Worm (Caenorhabditis elegans) whole organism, L2 larva: ENCODE results near the gene vha-2.

Experiments
- ceh-82 ChIP-seq: fragments of 150-350 bp; optimal IDR thresholded peaks from 2 replicates; lab custom pipeline; 2014; ENCODE audit warnings: missing biosample characterization, missing genetic modification characterization
- egl-27 ChIP-seq: sonication (generic microtip); optimal IDR thresholded peaks from 3 replicates; lab custom pipeline; 2017; ENCODE audit warnings: missing biosample characterization, missing genetic modification reagents, missing genetic modification characterization
- elt-1 ChIP-seq: fragments of 150-350 bp; optimal IDR thresholded peaks from 2 replicates; lab custom pipeline; 2014; ENCODE audit warnings: missing biosample characterization, missing genetic modification characterization
- skn-1 ChIP-seq: sonication (generic microtip); optimal IDR thresholded peaks from 2 replicates; lab custom pipeline; 2017; ENCODE audit warnings: missing biosample characterization, missing genetic modification characterization
- unc-62 ChIP-seq: fragments of 150-350 bp; optimal IDR thresholded peaks from 2 replicates; lab custom pipeline; 2014; ENCODE audit warnings: missing biosample characterization, missing genetic modification reagents, missing genetic modification characterization
- ztf-11 ChIP-seq: sonication (generic microtip); optimal IDR thresholded peaks from 2 replicates; lab custom pipeline; 2017; ENCODE audit warnings: missing biosample characterization, missing genetic modification characterization

ce11 chrIII:9807560-9808046, 25.6 kb downstream of the vha-2 start:
- TF ChIP-seq egl-27, result no peak
- TF ChIP-seq ceh-82 (tag; lab: Kevin White, UChicago), result no peak
- no peak for TF ChIP-seq skn-1
- TF ChIP-seq elt-1, result no peak
- no peak for TF ChIP-seq unc-62 (GFP tag; lab: Kevin White, UChicago)
- TF ChIP-seq ztf-11, result no peak
